Worm (Caenorhabditis elegans): Measurements from ENCODE around the gene tub-1.

Gene tub-1

DNA sequence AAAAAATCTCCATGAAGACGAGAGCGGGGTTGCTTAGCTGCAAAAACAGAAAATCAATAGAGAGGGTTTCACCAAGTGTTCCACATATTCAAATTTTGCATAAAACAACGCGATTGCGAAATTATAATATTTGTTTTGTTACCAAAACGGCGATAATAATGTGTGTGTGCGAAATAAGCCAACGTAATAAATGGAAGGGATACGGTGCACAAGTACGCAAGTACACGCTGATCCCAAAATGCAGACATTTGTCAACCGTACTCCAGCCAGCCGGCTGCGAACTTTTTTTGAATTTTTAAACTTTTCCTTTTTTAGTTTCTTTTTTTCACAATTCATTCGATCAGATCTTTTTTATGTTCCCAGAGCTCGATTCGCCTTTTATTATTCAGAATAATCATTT, 31.9 kb downstream of the tub-1 start, which contains the start of gene ire-1 (continued):
- TF ChIP-seq tbx-2 (tag; optimal IDR thresholded peaks at IDR 0.05) (no peak), egl-5 (tag; optimal IDR thresholded peaks at IDR 0.05) (peak; percentile 8), lin-15B (tag; optimal IDR thresholded peaks at IDR 0.05) (peak; percentile 71), nhr-237 (tag; optimal IDR thresholded peaks at IDR 0.05) (no peak), lin-39 (tag; optimal IDR thresholded peaks at IDR 0.05) (peak; percentile 21), nhr-43 (tag; optimal IDR thresholded peaks at IDR 0.05; ENCODE audit: poor library complexity, severe bottlenecking) (peak; percentile 46), ztf-4 (tag; optimal IDR thresholded peaks at IDR 0.05) (no peak), sea-2 (GFP tag; optimal IDR thresholded peaks at IDR 0.05) (no peak), nhr-11 (tag; optimal IDR thresholded peaks at IDR 0.05) (no peak), skn-1 (tag; optimal IDR thresholded peaks at IDR 0.05) (peak; percentile 42)

ce11 chrII:8117426-8117825, 39.3 kb downstream of the tub-1 start:
- TF ChIP-seq nhr-25 (tag; optimal IDR thresholded peaks at IDR 0.05) (no peak), ceh-16 (tag; optimal IDR thresholded peaks at IDR 0.05) (no peak), nhr-76 (tag; optimal IDR thresholded peaks at IDR 0.05) (no peak), ceh-9 (tag; optimal IDR thresholded peaks at IDR 0.05) (no peak), nhr-67 (tag; optimal IDR thresholded peaks at IDR 0.05) (no peak), ceh-28 (tag; optimal IDR thresholded peaks at IDR 0.05) (no peak), tbx-2 (tag; optimal IDR thresholded peaks at IDR 0.05) (no peak), nfya-1 (tag; optimal IDR thresholded peaks at IDR 0.05; ENCODE audit: insufficient read depth) (peak; percentile 74)

ce11 chrII:8116159-8116558, 40.6 kb downstream of the tub-1 start, which contains the start of gene unc-105:
Gene unc-105 (plus strand): TSS chrII:8116459.
- TF ChIP-seq R02D3.7 (tag; optimal IDR thresholded peaks at IDR 0.05) (no peak), fkh-2 (tag; optimal IDR thresholded peaks at IDR 0.05) (no peak), skn-1 (tag; optimal IDR thresholded peaks at IDR 0.05) (no peak), nhr-67 (tag; optimal IDR thresholded peaks at IDR 0.05) (no peak), eor-1 (tag; optimal IDR thresholded peaks at IDR 0.05) (no peak), egl-27 (tag; optimal IDR thresholded peaks at IDR 0.05) (no peak), nhr-23 (tag; optimal IDR thresholded peaks at IDR 0.05) (no peak), nhr-77 (tag; optimal IDR thresholded peaks at IDR 0.05) (no peak), daf-12 (tag; optimal IDR thresholded peaks at IDR 0.05) (no peak), tbx-2 (tag; optimal IDR thresholded peaks at IDR 0.05) (no peak), lin-39 (tag; optimal IDR thresholded peaks at IDR 0.05) (no peak), mdl-1 (tag; optimal IDR thresholded peaks at IDR 0.05) (no peak)

ce11 chrII:8112063-8112462, 44.7 kb downstream of the tub-1 start, which contains the start of gene lron-4:
Gene lron-4 (minus strand): TSS chrII:8112163.
- TF ChIP-seq snpc-4 (tag; optimal IDR thresholded peaks at IDR 0.05) (no peak), nhr-25 (tag; optimal IDR thresholded peaks at IDR 0.05) (no peak), daf-12 (tag; optimal IDR thresholded peaks at IDR 0.05) (no peak), sea-2 (GFP tag; optimal IDR thresholded peaks at IDR 0.05) (no peak), nhr-76 (tag; optimal IDR thresholded peaks at IDR 0.05) (no peak), lsy-12 (tag; optimal IDR thresholded peaks at IDR 0.05) (no peak), ceh-9 (tag; optimal IDR thresholded peaks at IDR 0.05) (no peak), zag-1 (tag; optimal IDR thresholded peaks at IDR 0.05) (no peak)

DNA sequence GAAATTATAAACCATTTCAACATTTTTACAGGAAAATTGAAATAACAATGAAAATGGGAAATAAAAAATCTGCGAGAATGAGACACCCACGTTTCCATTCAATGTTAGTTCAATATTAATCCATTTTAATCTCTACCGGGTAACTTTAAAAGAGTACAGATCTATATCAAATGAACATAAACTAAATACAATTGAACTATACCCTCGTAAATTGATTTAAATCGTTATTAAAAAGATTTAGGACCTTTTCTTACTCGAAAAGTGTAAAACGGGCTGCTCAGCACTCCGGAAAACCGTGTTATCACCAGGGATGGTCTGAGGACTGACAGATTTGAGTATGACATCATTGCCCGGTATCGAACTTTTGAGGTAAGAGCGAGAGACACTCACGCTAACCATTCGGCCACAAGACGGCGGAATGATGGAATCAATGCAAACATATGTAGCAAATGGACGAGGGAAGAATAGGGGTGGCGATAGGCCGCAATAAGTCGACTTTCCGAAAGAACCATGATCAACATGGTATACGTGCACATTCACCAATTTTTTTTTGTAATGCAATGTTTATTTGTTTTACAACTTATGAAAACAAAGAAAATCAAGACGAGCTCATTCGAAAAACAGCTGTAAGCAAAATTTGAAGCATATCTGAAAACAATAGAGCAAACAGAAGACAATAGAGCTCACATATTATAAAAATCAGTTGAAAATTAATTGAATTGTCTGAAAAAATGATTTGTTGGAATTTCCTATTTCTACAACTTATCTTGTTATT, 49.6 kb downstream of the tub-1 start, which contains the start of the genes chst-1 and C41C4.9:
chst-1 (minus strand) TSS at position 51 of the 775 bp plus-strand sequence.
C41C4.9 (plus strand) TSS at position 725 of the 775 bp plus-strand sequence.
- peak; percentile 52 for TF ChIP-seq nfya-1 (tag; optimal IDR thresholded peaks at IDR 0.05; ENCODE audit: insufficient read depth)
- TF ChIP-seq nhr-67 (tag; optimal IDR thresholded peaks at IDR 0.05): no peak
- TF ChIP-seq lin-39 (tag; optimal IDR thresholded peaks at IDR 0.05): peak; percentile 55
- TF ChIP-seq mml-1 (tag; optimal IDR thresholded peaks at IDR 0.05): no peak
- TF ChIP-seq pqm-1 (tag; optimal IDR thresholded peaks at IDR 0.05): no peak
- peak; percentile 22 for TF ChIP-seq ceh-16 (tag; optimal IDR thresholded peaks at IDR 0.05)
- no peak for TF ChIP-seq daf-12 (tag; optimal IDR thresholded peaks at IDR 0.05)
- TF ChIP-seq fkh-2 (tag; optimal IDR thresholded peaks at IDR 0.05): no peak
- peak; percentile 83 for TF ChIP-seq nhr-43 (tag; optimal IDR thresholded peaks at IDR 0.05; ENCODE audit: poor library complexity, severe bottlenecking)
- no peak for TF ChIP-seq ztf-4 (tag; optimal IDR thresholded peaks at IDR 0.05)
- no peak for TF ChIP-seq nhr-11 (tag; optimal IDR thresholded peaks at IDR 0.05)
- TF ChIP-seq tbx-2 (tag; optimal IDR thresholded peaks at IDR 0.05): peak; percentile 61
- no peak for TF ChIP-seq jun-1 (tag; optimal IDR thresholded peaks at IDR 0.05)
- TF ChIP-seq lin-15B (tag; optimal IDR thresholded peaks at IDR 0.05): no peak
- no peak for TF ChIP-seq egl-27 (tag; optimal IDR thresholded peaks at IDR 0.05)
- TF ChIP-seq elt-2 (tag; optimal IDR thresholded peaks at IDR 0.05): peak; percentile 60
- TF ChIP-seq egl-5 (tag; optimal IDR thresholded peaks at IDR 0.05): peak; percentile 0
- TF ChIP-seq fkh-10 (GFP tag; optimal IDR thresholded peaks at IDR 0.05): no peak
- TF ChIP-seq elt-3 (tag; optimal IDR thresholded peaks at IDR 0.05): peak in 1 of 3 experiments; percentile 79
- TF ChIP-seq R02D3.7 (tag; optimal IDR thresholded peaks at IDR 0.05): peak; percentile 21
- TF ChIP-seq unc-62 (GFP tag; optimal IDR thresholded peaks at IDR 0.05): no peak
- TF ChIP-seq nhr-12 (tag; optimal IDR thresholded peaks at IDR 0.05): no peak
- TF ChIP-seq eor-1 (tag; optimal IDR thresholded peaks at IDR 0.05): no peak
- TF ChIP-seq aly-2 (tag; optimal IDR thresholded peaks at IDR 0.05): no peak
- peak; percentile 76 for TF ChIP-seq lsy-12 (tag; optimal IDR thresholded peaks at IDR 0.05)
- TF ChIP-seq hmg-11 (tag; optimal IDR thresholded peaks at IDR 0.05): no peak
- TF ChIP-seq zag-1 (tag; optimal IDR thresholded peaks at IDR 0.05): no peak
- no peak for TF ChIP-seq snpc-4 (tag; optimal IDR thresholded peaks at IDR 0.05)
- TF ChIP-seq ceh-28 (tag; optimal IDR thresholded peaks at IDR 0.05): no peak
- no peak for TF ChIP-seq sea-2 (GFP tag; optimal IDR thresholded peaks at IDR 0.05)
- TF ChIP-seq fos-1 (tag; optimal IDR thresholded peaks at IDR 0.05): no peak

Measured in whole organism, L3 larva.